Fruit fly (Drosophila melanogaster) whole organism, embryonic: ENCODE results near the gene Rtc1.
A peak's percentile ranks its signal among the peaks of the same experiment; 100 is the strongest.

Experiments used
- Atf-2 ChIP-seq: fragments of 200-800 bp; sonication (Bioruptor generic); optimal IDR thresholded peaks from 2 replicates; lab custom pipeline; 2016; ENCODE audit warnings: missing biosample characterization, missing genetic modification characterization
- CG10979 ChIP-seq: fragments of 200-800 bp; sonication (Bioruptor generic); optimal IDR thresholded peaks from 2 replicates; lab custom pipeline; 2018; ENCODE audit warnings: missing biosample characterization, mild to moderate bottlenecking, missing genetic modification characterization, moderate library complexity
- CG1233 ChIP-seq: fragments of 200-800 bp; sonication (Bioruptor generic); optimal IDR thresholded peaks from 4 replicates; lab custom pipeline; 2018; ENCODE audit warnings: missing biosample characterization, mild to moderate bottlenecking, missing genetic modification characterization
- CG12942 ChIP-seq: fragments of 200-800 bp; sonication (Bioruptor generic); optimal IDR thresholded peaks from 3 replicates; lab custom pipeline; 2016; ENCODE audit warnings: missing biosample characterization, missing genetic modification characterization
- CG13624 ChIP-seq: fragments of 200-800 bp; sonication (Bioruptor generic); optimal IDR thresholded peaks from 2 replicates; lab custom pipeline; 2016; ENCODE audit warnings: missing biosample characterization, missing genetic modification characterization
- CG13775 ChIP-seq: fragments of 200-800 bp; sonication (Bioruptor generic); optimal IDR thresholded peaks from 3 replicates; lab custom pipeline; 2017; ENCODE audit warnings: missing biosample characterization, mild to moderate bottlenecking, missing genetic modification characterization
- CG14667 ChIP-seq: fragments of 200-800 bp; sonication (Bioruptor generic); IDR thresholded peaks from 2 replicates; pipeline ENCODE4 v1.3.6; 2022; ENCODE audit warnings: missing biosample characterization, missing genetic modification characterization
- CG15073 ChIP-seq: fragments of 200-800 bp; sonication (Bioruptor generic); optimal IDR thresholded peaks from 2 replicates; lab custom pipeline; 2016; ENCODE audit warnings: missing biosample characterization, missing genetic modification characterization
- CG15514 ChIP-seq: fragments of 200-800 bp; sonication (Bioruptor generic); optimal IDR thresholded peaks from 3 replicates; lab custom pipeline; 2017; ENCODE audit warnings: missing biosample characterization, missing genetic modification characterization, mild to moderate bottlenecking, moderate library complexity, missing genetic modification reagents
- CG15601 ChIP-seq: fragments of 200-800 bp; sonication (Bioruptor generic); optimal IDR thresholded peaks from 3 replicates; lab custom pipeline; 2019; ENCODE audit warnings: missing biosample characterization, mild to moderate bottlenecking, missing genetic modification characterization, moderate library complexity
- CG1602 ChIP-seq: fragments of 200-800 bp; sonication (Bioruptor generic); optimal IDR thresholded peaks from 3 replicates; lab custom pipeline; 2016; ENCODE audit warnings: missing biosample characterization, missing genetic modification characterization
- CG1647 ChIP-seq: fragments of 200-800 bp; sonication (Bioruptor generic); optimal IDR thresholded peaks from 3 replicates; lab custom pipeline; 2016; ENCODE audit warnings: missing biosample characterization, missing genetic modification characterization
- CG16813 ChIP-seq: fragments of 200-800 bp; sonication (Bioruptor generic); IDR thresholded peaks from 3 replicates; pipeline ENCODE4 v1.3.6; 2022; ENCODE audit warnings: missing biosample characterization, missing genetic modification characterization; ENCODE audit not compliant: partially characterized antibody
- CG2202 ChIP-seq: fragments of 200-800 bp; sonication (Bioruptor generic); optimal IDR thresholded peaks from 2 replicates; lab custom pipeline; 2018; ENCODE audit warnings: missing biosample characterization, mild to moderate bottlenecking, missing genetic modification characterization
- CG2678 ChIP-seq: fragments of 200-800 bp; sonication (Bioruptor generic); optimal IDR thresholded peaks from 3 replicates; lab custom pipeline; 2019; ENCODE audit warnings: missing biosample characterization, mild to moderate bottlenecking, missing genetic modification characterization, moderate library complexity
- CG2712 ChIP-seq: fragments of 200-800 bp; optimal IDR thresholded peaks from 3 replicates; lab custom pipeline; 2019; ENCODE audit warnings: missing biosample characterization, mild to moderate bottlenecking, missing genetic modification characterization, moderate library complexity
- CG32532 ChIP-seq: fragments of 200-800 bp; sonication (Bioruptor generic); IDR thresholded peaks from 2 replicates; pipeline ENCODE4 v1.3.6; 2022; ENCODE audit warnings: missing biosample characterization, missing genetic modification characterization
- CG33213 ChIP-seq: fragments of 200-800 bp; sonication (Bioruptor generic); optimal IDR thresholded peaks from 3 replicates; lab custom pipeline; 2016; ENCODE audit warnings: missing biosample characterization, missing genetic modification characterization
- CG34224 ChIP-seq: fragments of 200-800 bp; sonication (Bioruptor generic); IDR thresholded peaks from 3 replicates; pipeline ENCODE4 v1.3.6; 2022; ENCODE audit warnings: missing biosample characterization, missing genetic modification characterization; ENCODE audit not compliant: partially characterized antibody
- CG3847 ChIP-seq: fragments of 200-800 bp; sonication (Bioruptor generic); IDR thresholded peaks from 2 replicates; pipeline ENCODE4 v1.3.6; 2022; ENCODE audit warnings: missing biosample characterization, missing genetic modification characterization
- CG4820 ChIP-seq: fragments of 200-800 bp; sonication (Bioruptor generic); optimal IDR thresholded peaks from 3 replicates; lab custom pipeline; 2016; ENCODE audit warnings: missing biosample characterization, missing genetic modification characterization
- CG6689 ChIP-seq: fragments of 200-800 bp; sonication (Bioruptor generic); IDR thresholded peaks from 2 replicates; pipeline ENCODE4 v1.3.6; 2022; ENCODE audit warnings: missing biosample characterization, missing genetic modification characterization
- CG8089 ChIP-seq: fragments of 200-800 bp; sonication (Bioruptor generic); optimal IDR thresholded peaks from 3 replicates; lab custom pipeline; 2016; ENCODE audit warnings: missing biosample characterization, missing genetic modification characterization
- CG8281 ChIP-seq: fragments of 200-800 bp; sonication (Bioruptor generic); optimal IDR thresholded peaks from 2 replicates; lab custom pipeline; 2018; ENCODE audit warnings: missing biosample characterization, mild to moderate bottlenecking, missing genetic modification characterization, moderate library complexity
- CG9817 ChIP-seq: fragments of 200-800 bp; sonication (Bioruptor generic); optimal IDR thresholded peaks from 2 replicates; lab custom pipeline; 2018; ENCODE audit warnings: missing biosample characterization, mild to moderate bottlenecking, missing genetic modification characterization, moderate library complexity
- CTCF ChIP-seq: fragments of 200-800 bp; sonication (Bioruptor generic); optimal IDR thresholded peaks from 2 replicates; lab custom pipeline; 2017; ENCODE audit warnings: missing biosample characterization, mild to moderate bottlenecking, missing genetic modification characterization, moderate library complexity
- D ChIP-seq, 2 experiments: fragments of 200-800 bp in 1 of 2; fragments of >200 bp in 1 of 2; sonication (Bioruptor generic) in 1 of 2; optimal IDR thresholded peaks; 2 replicates in 1 of 2; 3 replicates in 1 of 2; lab custom pipeline; 2017; ENCODE audit warnings: mild to moderate bottlenecking in 1 of 2, missing biosample characterization in 1 of 2, missing genetic modification characterization in 1 of 2, missing genetic modification reagents in 1 of 2
- D19A ChIP-seq: fragments of 200-800 bp; optimal IDR thresholded peaks from 3 replicates; lab custom pipeline; 2019; ENCODE audit warnings: missing biosample characterization, mild to moderate bottlenecking, missing genetic modification characterization, moderate library complexity
- Dfd ChIP-seq, 2 experiments: fragments of >200 bp; optimal IDR thresholded peaks; 2 replicates each; lab custom pipeline; 2017; ENCODE audit warnings: missing biosample characterization in 2 of 2, missing genetic modification characterization in 2 of 2
- Drgx ChIP-seq: fragments of 200-800 bp; sonication (Bioruptor generic); IDR thresholded peaks from 2 replicates; pipeline ENCODE4 v1.3.6; 2022; ENCODE audit warnings: missing biosample characterization, missing genetic modification characterization
- ERR ChIP-seq: fragments of 200-800 bp; sonication (Bioruptor generic); optimal IDR thresholded peaks from 2 replicates; lab custom pipeline; 2016; ENCODE audit warnings: missing biosample characterization, missing genetic modification characterization
- HLH54F ChIP-seq: fragments of 200-800 bp; sonication (Bioruptor generic); optimal IDR thresholded peaks from 3 replicates; lab custom pipeline; 2016; ENCODE audit warnings: missing biosample characterization, missing genetic modification characterization
- MESR4 ChIP-seq: fragments of 200-800 bp; sonication (Bioruptor generic); optimal IDR thresholded peaks from 2 replicates; lab custom pipeline; 2018; ENCODE audit warnings: missing biosample characterization, mild to moderate bottlenecking, missing genetic modification characterization, moderate library complexity
- Med ChIP-seq: fragments of 200-800 bp; sonication (Bioruptor generic); peaks from one replicate; lab custom pipeline; 2016; ENCODE audit warnings: missing biosample characterization, missing genetic modification characterization, mild to moderate bottlenecking, inconsistent platforms, moderate library complexity
- Meics ChIP-seq: fragments of 200-800 bp; sonication (Bioruptor generic); optimal IDR thresholded peaks from 2 replicates; lab custom pipeline; 2017; ENCODE audit warnings: missing biosample characterization, mild to moderate bottlenecking, missing genetic modification characterization
- Opbp ChIP-seq: fragments of 200-800 bp; sonication (Bioruptor generic); IDR thresholded peaks from 3 replicates; pipeline ENCODE4 v1.3.6; 2022; ENCODE audit warnings: missing biosample characterization, missing genetic modification characterization; ENCODE audit not compliant: partially characterized antibody
- Optix ChIP-seq: fragments of 200-800 bp; sonication (Bioruptor generic); IDR thresholded peaks from 3 replicates; pipeline ENCODE4 v1.3.6; 2022; ENCODE audit warnings: missing biosample characterization, missing genetic modification characterization
- Pdp1 ChIP-seq, 2 experiments: fragments of 200-800 bp; sonication (Bioruptor generic); optimal IDR thresholded peaks; 3 replicates each; lab custom pipeline; 2016; ENCODE audit warnings: missing biosample characterization in 2 of 2, missing genetic modification characterization in 2 of 2, mild to moderate bottlenecking in 1 of 2, moderate library complexity in 1 of 2
- Ptx1 ChIP-seq: fragments of 200-800 bp; sonication (Bioruptor generic); IDR thresholded peaks from 2 replicates; pipeline ENCODE4 v1.3.6; 2022; ENCODE audit warnings: missing biosample characterization, missing genetic modification characterization
- az2 ChIP-seq: fragments of 200-800 bp; sonication (Bioruptor generic); optimal IDR thresholded peaks from 3 replicates; lab custom pipeline; 2016; ENCODE audit warnings: missing biosample characterization, missing genetic modification characterization
- esg ChIP-seq: fragments of 200-800 bp; sonication (Bioruptor generic); conservative IDR thresholded peaks from 2 replicates; pipeline ENCODE4 v1.3.6; 2022; ENCODE audit warnings: missing biosample characterization, missing genetic modification characterization
- fu2 ChIP-seq: fragments of 200-800 bp; sonication (Bioruptor generic); optimal IDR thresholded peaks from 2 replicates; lab custom pipeline; 2016; ENCODE audit warnings: missing biosample characterization, missing genetic modification characterization
- gcm ChIP-seq: fragments of 200-800 bp; sonication (Bioruptor generic); optimal IDR thresholded peaks from 2 replicates; lab custom pipeline; 2019; ENCODE audit warnings: missing biosample characterization, mild to moderate bottlenecking, missing genetic modification characterization, moderate library complexity
- jumu ChIP-seq: fragments of 200-800 bp; sonication (Bioruptor generic); optimal IDR thresholded peaks from 3 replicates; lab custom pipeline; 2016; ENCODE audit warnings: missing biosample characterization, missing genetic modification characterization
- luna ChIP-seq: fragments of 200-800 bp; sonication (Bioruptor generic); optimal IDR thresholded peaks from 2 replicates; lab custom pipeline; 2016; ENCODE audit warnings: missing biosample characterization, missing genetic modification characterization
- pho ChIP-seq: fragments of 200-800 bp; sonication (Bioruptor generic); optimal IDR thresholded peaks from 2 replicates; lab custom pipeline; 2016; ENCODE audit warnings: missing biosample characterization, missing genetic modification characterization
- psq ChIP-seq: fragments of 200-800 bp; sonication (Bioruptor generic); optimal IDR thresholded peaks from 2 replicates; lab custom pipeline; 2017; ENCODE audit warnings: missing biosample characterization, missing genetic modification characterization
- scrt ChIP-seq: fragments of 200-800 bp; sonication (Bioruptor generic); optimal IDR thresholded peaks from 2 replicates; lab custom pipeline; 2018; ENCODE audit warnings: missing biosample characterization, mild to moderate bottlenecking, missing genetic modification characterization, moderate library complexity
- seq ChIP-seq: fragments of 200-800 bp; sonication (Bioruptor generic); IDR thresholded peaks from 2 replicates; pipeline ENCODE4 v1.3.6; 2022; ENCODE audit warnings: missing biosample characterization, missing genetic modification characterization

The Rtc1 gene

dm6 chrX:13781739-13782502, 24.9 kb downstream of the Rtc1 start, which contains the start of the genes CtsB and amrt (continued):
- TF ChIP-seq CG14667 (GFP tag; lab: Robert Waterston, UW) (no peak), ERR (GFP tag; lab: Kevin White, UChicago) (peak; percentile 50), CG3847 (GFP tag; lab: Robert Waterston, UW) (peak; percentile 60), D19A (tag; lab: Kevin White, UChicago) (no peak), scrt (no peak), Med (GFP tag; lab: Kevin White, UChicago) (peak; percentile 93), CG34224 (peak; percentile 67; the same call in 2 of the 3 replicates), CG2712 (tag; lab: Kevin White, UChicago) (peak; percentile 55), Meics (peak; percentile 30), HLH54F (GFP tag; lab: Kevin White, UChicago) (peak; percentile 67), Opbp (GFP tag; lab: Robert Waterston, UW) (peak; percentile 52; the same call in 1 of the 3 replicates), CG12942 (GFP tag; lab: Kevin White, UChicago) (peak; percentile 10), esg (GFP tag; lab: Robert Waterston, UW) (0 out of 2 replicates have a peak, but pooled peaks have one; percentile 7), CG13624 (peak; percentile 62), CG13775 (GFP tag; lab: Kevin White, UChicago) (peak; percentile 68), Atf-2 (GFP tag; lab: Kevin White, UChicago) (peak; percentile 41), CG15514 (peak; percentile 79), Ptx1 (0 out of 2 replicates have a peak, but pooled peaks have one; percentile 51), Pdp1 (GFP tag; optimal IDR thresholded peaks at IDR 0.05; lab: Kevin White, UChicago) (peak; percentile 57 to 61), CG4820 (GFP tag; lab: Kevin White, UChicago) (peak; percentile 2), CG8281 (tag; lab: Kevin White, UChicago) (no peak), CG8089 (GFP tag; lab: Kevin White, UChicago) (peak; percentile 46), CG6689 (GFP tag; lab: Robert Waterston, UW) (0 out of 2 replicates have a peak, but pooled peaks have one; percentile 7), MESR4 (peak; percentile 30), CG1602 (GFP tag; lab: Kevin White, UChicago) (peak; percentile 34), CG33213 (GFP tag; lab: Kevin White, UChicago) (peak; percentile 21), CG15073 (GFP tag; lab: Kevin White, UChicago) (no peak), psq (GFP tag; lab: Kevin White, UChicago) (no peak), luna (peak; percentile 7), pho (peak; percentile 58), jumu (GFP tag; lab: Kevin White, UChicago) (peak; percentile 54), D (optimal IDR thresholded peaks at IDR 0.05; lab: Kevin White, UChicago) (no peak), D (GFP tag; optimal IDR thresholded peaks at IDR 0.05; lab: Kevin White, UChicago) (no peak), az2 (peak; percentile 14), gcm (peak; percentile 41), seq (GFP tag; lab: Robert Waterston, UW) (no peak), CTCF (GFP tag; lab: Kevin White, UChicago) (no peak), CG2202 (tag; lab: Kevin White, UChicago) (no peak), fu2 (GFP tag; lab: Kevin White, UChicago) (peak; percentile 56), CG16813 (GFP tag; lab: Robert Waterston, UW) (peak; percentile 91), CG1647 (GFP tag; lab: Kevin White, UChicago) (peak; percentile 20), CG10979 (peak; percentile 38), CG2678 (tag; lab: Kevin White, UChicago) (peak; percentile 60), CG1233 (GFP tag; lab: Kevin White, UChicago) (peak; percentile 37), CG9817 (tag; lab: Kevin White, UChicago) (peak; percentile 45), CG32532 (peak; percentile 42; the same call in 1 of the 2 replicates), Drgx (GFP tag; lab: Robert Waterston, UW) (peak; percentile 62), Optix (GFP tag; lab: Robert Waterston, UW) (no peak), CG15601 (peak; percentile 9), Dfd (GFP tag; optimal IDR thresholded peaks at IDR 0.05; lab: Kevin White, UChicago) (no peak)
